Fruit fly (Drosophila melanogaster) whole organism, embryonic: ENCODE results near the gene Megf8.

ENCODE experiments used
- B-H2 ChIP-seq: fragments of 200-800 bp; sonication (Bioruptor generic); optimal IDR thresholded peaks from 2 replicates; lab custom pipeline; 2018; ENCODE audit warnings: missing biosample characterization, mild to moderate bottlenecking, missing genetic modification characterization
- CG12659 ChIP-seq: fragments of 200-800 bp; sonication (Bioruptor generic); optimal IDR thresholded peaks from 3 replicates; lab custom pipeline; 2017; ENCODE audit warnings: mild to moderate bottlenecking, missing biosample characterization, missing genetic modification reagents, missing genetic modification characterization
- CG13296 ChIP-seq: fragments of 200-800 bp; sonication (Bioruptor generic); optimal IDR thresholded peaks from 3 replicates; lab custom pipeline; 2018; ENCODE audit warnings: missing biosample characterization, mild to moderate bottlenecking, missing genetic modification characterization
- CG16779 ChIP-seq: fragments of 200-800 bp; sonication (Bioruptor generic); IDR thresholded peaks from 2 replicates; pipeline ENCODE4 v1.3.6; 2022; ENCODE audit warnings: missing biosample characterization, missing genetic modification characterization
- CG18011 ChIP-seq: fragments of 200-800 bp; sonication (Bioruptor generic); optimal IDR thresholded peaks from 2 replicates; lab custom pipeline; 2017; ENCODE audit warnings: missing biosample characterization, missing genetic modification characterization, mild to moderate bottlenecking, moderate library complexity, missing genotype
- CG2202 ChIP-seq: fragments of 200-800 bp; sonication (Bioruptor generic); optimal IDR thresholded peaks from 2 replicates; lab custom pipeline; 2018; ENCODE audit warnings: missing biosample characterization, mild to moderate bottlenecking, missing genetic modification characterization
- CG3065 ChIP-seq: fragments of 200-800 bp; sonication (Bioruptor generic); optimal IDR thresholded peaks from 2 replicates; lab custom pipeline; 2016; ENCODE audit warnings: missing biosample characterization, missing genetic modification characterization
- CG32532 ChIP-seq: fragments of 200-800 bp; sonication (Bioruptor generic); IDR thresholded peaks from 2 replicates; pipeline ENCODE4 v1.3.6; 2022; ENCODE audit warnings: missing biosample characterization, missing genetic modification characterization
- CG3281 ChIP-seq: fragments of 200-800 bp; sonication (Bioruptor generic); optimal IDR thresholded peaks from 3 replicates; lab custom pipeline; 2017; ENCODE audit warnings: missing biosample characterization, mild to moderate bottlenecking, missing genetic modification characterization
- CG42726 ChIP-seq: fragments of 200-800 bp; sonication (Bioruptor generic); IDR thresholded peaks from 2 replicates; pipeline ENCODE4 v1.3.6; 2022; ENCODE audit warnings: missing biosample characterization, missing genetic modification characterization; ENCODE audit not compliant: partially characterized antibody
- CG4404 ChIP-seq: fragments of 200-800 bp; sonication (Bioruptor generic); IDR thresholded peaks from 2 replicates; pipeline ENCODE4 v1.3.6; 2022; ENCODE audit warnings: missing biosample characterization, missing genetic modification characterization
- CG5245 ChIP-seq: fragments of 200-800 bp; sonication (Bioruptor generic); optimal IDR thresholded peaks from 3 replicates; lab custom pipeline; 2016; ENCODE audit warnings: missing biosample characterization, missing genetic modification characterization
- CG6683 ChIP-seq: fragments of 200-800 bp; sonication (Bioruptor generic); optimal IDR thresholded peaks from 2 replicates; lab custom pipeline; 2017; ENCODE audit warnings: missing biosample characterization, mild to moderate bottlenecking, missing genetic modification characterization, missing genetic modification reagents
- CG8765 ChIP-seq: fragments of 200-800 bp; sonication (Bioruptor generic); IDR thresholded peaks from 2 replicates; pipeline ENCODE4 v1.3.6; 2022; ENCODE audit warnings: missing biosample characterization, missing genetic modification characterization
- CTCF ChIP-seq: fragments of 200-800 bp; sonication (Bioruptor generic); optimal IDR thresholded peaks from 2 replicates; lab custom pipeline; 2017; ENCODE audit warnings: missing biosample characterization, mild to moderate bottlenecking, missing genetic modification characterization, moderate library complexity
- D19B ChIP-seq: fragments of 200-800 bp; sonication (Bioruptor generic); optimal IDR thresholded peaks from 2 replicates; lab custom pipeline; 2017; ENCODE audit warnings: missing biosample characterization, mild to moderate bottlenecking, missing genetic modification characterization
- Dip3 ChIP-seq: fragments of 200-800 bp; sonication (Bioruptor generic); optimal IDR thresholded peaks from 3 replicates; lab custom pipeline; 2016; ENCODE audit warnings: missing biosample characterization, missing genetic modification characterization
- E2f1 ChIP-seq: fragments of 200-800 bp; sonication (Bioruptor generic); IDR thresholded peaks from 2 replicates; pipeline ENCODE4 v1.3.6; 2022; ENCODE audit warnings: missing biosample characterization, missing genetic modification characterization
- ERR ChIP-seq: fragments of 200-800 bp; sonication (Bioruptor generic); optimal IDR thresholded peaks from 2 replicates; lab custom pipeline; 2016; ENCODE audit warnings: missing biosample characterization, missing genetic modification characterization
- Eip74EF ChIP-seq, 2 experiments: fragments of 200-800 bp in 1 of 2; fragments of >200 bp in 1 of 2; sonication (Bioruptor generic) in 1 of 2; optimal IDR thresholded peaks; 2 replicates each; lab custom pipeline; 2017 to 2019; ENCODE audit warnings: missing biosample characterization in 2 of 2, missing genetic modification characterization in 2 of 2, mild to moderate bottlenecking in 1 of 2, moderate library complexity in 1 of 2
- Ets65A ChIP-seq: fragments of 200-800 bp; sonication (Bioruptor generic); peaks from one replicate; lab custom pipeline; 2016; ENCODE audit warnings: missing biosample characterization, missing genetic modification characterization
- Gug ChIP-seq: fragments of 200-800 bp; sonication (Bioruptor generic); IDR thresholded peaks from 4 replicates; pipeline ENCODE4 v1.3.6; 2022; ENCODE audit warnings: missing biosample characterization, missing genetic modification characterization
- MBD-R2 ChIP-seq: fragments of 200-800 bp; sonication (Bioruptor generic); IDR thresholded peaks from 2 replicates; pipeline ENCODE4 v1.3.6; 2022; ENCODE audit warnings: missing biosample characterization, missing genetic modification characterization
- MESR4 ChIP-seq: fragments of 200-800 bp; sonication (Bioruptor generic); optimal IDR thresholded peaks from 2 replicates; lab custom pipeline; 2018; ENCODE audit warnings: missing biosample characterization, mild to moderate bottlenecking, missing genetic modification characterization, moderate library complexity
- Myb ChIP-seq: fragments of 200-800 bp; sonication (Bioruptor generic); optimal IDR thresholded peaks from 2 replicates; lab custom pipeline; 2016; ENCODE audit warnings: missing biosample characterization, missing genetic modification characterization
- PHDP ChIP-seq: fragments of 200-800 bp; sonication (Bioruptor generic); optimal IDR thresholded peaks from 3 replicates; lab custom pipeline; 2018; ENCODE audit warnings: missing biosample characterization, mild to moderate bottlenecking, missing genetic modification characterization, moderate library complexity
- ab ChIP-seq: fragments of 200-800 bp; sonication (Bioruptor generic); optimal IDR thresholded peaks from 2 replicates; lab custom pipeline; 2016; ENCODE audit warnings: missing biosample characterization, missing genetic modification characterization
- bowl ChIP-seq: fragments of 200-800 bp; sonication (Bioruptor generic); IDR thresholded peaks from 2 replicates; pipeline ENCODE4 v1.3.6; 2022; ENCODE audit warnings: missing biosample characterization, missing genetic modification characterization
- br ChIP-seq: fragments of >200 bp; optimal IDR thresholded peaks from 2 replicates; lab custom pipeline; 2017
- cato ChIP-seq: fragments of 200-800 bp; sonication (Bioruptor generic); optimal IDR thresholded peaks from 2 replicates; lab custom pipeline; 2016; ENCODE audit warnings: missing biosample characterization, missing genetic modification characterization, borderline replicate concordance
- crp ChIP-seq, 2 experiments: fragments of 200-800 bp; sonication (Bioruptor generic); optimal IDR thresholded peaks; 2 replicates in 1 of 2; 3 replicates in 1 of 2; lab custom pipeline; 2017; ENCODE audit warnings: missing biosample characterization in 2 of 2, missing genetic modification characterization in 2 of 2, mild to moderate bottlenecking in 1 of 2, moderate library complexity in 1 of 2
- fd3F ChIP-seq: fragments of 200-800 bp; sonication (Bioruptor generic); optimal IDR thresholded peaks from 2 replicates; lab custom pipeline; 2018; ENCODE audit warnings: missing biosample characterization, mild to moderate bottlenecking, missing genetic modification characterization, moderate library complexity
- fd64A ChIP-seq: fragments of 200-800 bp; sonication (Bioruptor generic); optimal IDR thresholded peaks from 3 replicates; lab custom pipeline; 2018; ENCODE audit warnings: missing biosample characterization, mild to moderate bottlenecking, missing genetic modification characterization
- gfzf ChIP-seq: fragments of 200-800 bp; sonication (Bioruptor generic); optimal IDR thresholded peaks from 2 replicates; lab custom pipeline; 2016; ENCODE audit warnings: missing biosample characterization, mild to moderate bottlenecking, missing genetic modification characterization, moderate library complexity
- gsb-n ChIP-seq: fragments of 200-800 bp; sonication (Bioruptor generic); optimal IDR thresholded peaks from 3 replicates; lab custom pipeline; 2018; ENCODE audit warnings: missing biosample characterization, mild to moderate bottlenecking, missing genetic modification characterization
- her ChIP-seq: fragments of 200-800 bp; sonication (Bioruptor generic); optimal IDR thresholded peaks from 2 replicates; lab custom pipeline; 2016; ENCODE audit warnings: missing biosample characterization, missing genetic modification characterization
- insv ChIP-seq, 2 experiments: fragments of 200-800 bp; sonication (Bioruptor generic); optimal IDR thresholded peaks; 3 replicates each; lab custom pipeline; 2016 to 2018; ENCODE audit warnings: missing biosample characterization in 2 of 2, missing genetic modification characterization in 2 of 2
- kay ChIP-seq: fragments of 200-800 bp; sonication (Bioruptor generic); optimal IDR thresholded peaks from 2 replicates; lab custom pipeline; 2016; ENCODE audit warnings: missing biosample characterization, missing genetic modification characterization
- knrl ChIP-seq: fragments of 200-800 bp; sonication (Bioruptor generic); IDR thresholded peaks from 3 replicates; pipeline ENCODE4 v1.3.6; 2022; ENCODE audit warnings: missing biosample characterization, missing genetic modification characterization; ENCODE audit not compliant: partially characterized antibody
- lov ChIP-seq, 2 experiments: fragments of 200-800 bp in 1 of 2; fragments of >200 bp in 1 of 2; sonication (Bioruptor generic) in 1 of 2; IDR thresholded peaks in 1 of 2; optimal IDR thresholded peaks in 1 of 2; 2 replicates in 1 of 2; 3 replicates in 1 of 2; pipeline versions ENCODE4 v1.3.6 to Lab custom; 2017 to 2022; ENCODE audit warnings: missing biosample characterization in 1 of 2, missing genetic modification characterization in 1 of 2
- mam ChIP-seq: fragments of 200-800 bp; sonication (Bioruptor generic); optimal IDR thresholded peaks from 3 replicates; lab custom pipeline; 2016; ENCODE audit warnings: missing biosample characterization, missing genetic modification characterization
- nerfin-2 ChIP-seq: fragments of 200-800 bp; sonication (Bioruptor generic); IDR thresholded peaks from 2 replicates; pipeline ENCODE4 v1.3.6; 2022; ENCODE audit warnings: missing biosample characterization, missing genetic modification characterization; ENCODE audit not compliant: partially characterized antibody
- nmo ChIP-seq: fragments of 200-800 bp; sonication (Bioruptor generic); optimal IDR thresholded peaks from 2 replicates; lab custom pipeline; 2018; ENCODE audit warnings: missing biosample characterization, mild to moderate bottlenecking, missing genetic modification characterization, moderate library complexity
- pzg ChIP-seq: fragments of 200-800 bp; sonication (Bioruptor generic); optimal IDR thresholded peaks from 3 replicates; lab custom pipeline; 2018; ENCODE audit warnings: missing biosample characterization, mild to moderate bottlenecking, missing genetic modification characterization, moderate library complexity
- run ChIP-seq: fragments of 200-800 bp; sonication (Bioruptor generic); optimal IDR thresholded peaks from 3 replicates; lab custom pipeline; 2018; ENCODE audit warnings: missing biosample characterization, mild to moderate bottlenecking, missing genetic modification characterization
- sd ChIP-seq: fragments of 200-800 bp; sonication (Bioruptor generic); optimal IDR thresholded peaks from 3 replicates; lab custom pipeline; 2018; ENCODE audit warnings: missing biosample characterization, mild to moderate bottlenecking, missing genetic modification characterization, moderate library complexity
- sob ChIP-seq: fragments of 200-800 bp; sonication (Bioruptor generic); IDR thresholded peaks from 2 replicates; pipeline ENCODE4 v1.3.6; 2022; ENCODE audit warnings: missing biosample characterization, missing genetic modification characterization
- tio ChIP-seq: fragments of 200-800 bp; sonication (Bioruptor generic); optimal IDR thresholded peaks from 2 replicates; lab custom pipeline; 2017; ENCODE audit warnings: missing biosample characterization, missing genetic modification characterization, inconsistent platforms
- wor ChIP-seq: fragments of 200-800 bp; sonication (Bioruptor generic); IDR thresholded peaks from 2 replicates; pipeline ENCODE4 v1.3.6; 2022; ENCODE audit warnings: missing biosample characterization, missing genetic modification characterization
- zfh1 ChIP-seq: fragments of 200-800 bp; sonication (Bioruptor generic); IDR thresholded peaks from 3 replicates; pipeline ENCODE4 v1.3.6; 2022; ENCODE audit warnings: missing biosample characterization, missing genetic modification characterization

Megf8 gene

DNA sequence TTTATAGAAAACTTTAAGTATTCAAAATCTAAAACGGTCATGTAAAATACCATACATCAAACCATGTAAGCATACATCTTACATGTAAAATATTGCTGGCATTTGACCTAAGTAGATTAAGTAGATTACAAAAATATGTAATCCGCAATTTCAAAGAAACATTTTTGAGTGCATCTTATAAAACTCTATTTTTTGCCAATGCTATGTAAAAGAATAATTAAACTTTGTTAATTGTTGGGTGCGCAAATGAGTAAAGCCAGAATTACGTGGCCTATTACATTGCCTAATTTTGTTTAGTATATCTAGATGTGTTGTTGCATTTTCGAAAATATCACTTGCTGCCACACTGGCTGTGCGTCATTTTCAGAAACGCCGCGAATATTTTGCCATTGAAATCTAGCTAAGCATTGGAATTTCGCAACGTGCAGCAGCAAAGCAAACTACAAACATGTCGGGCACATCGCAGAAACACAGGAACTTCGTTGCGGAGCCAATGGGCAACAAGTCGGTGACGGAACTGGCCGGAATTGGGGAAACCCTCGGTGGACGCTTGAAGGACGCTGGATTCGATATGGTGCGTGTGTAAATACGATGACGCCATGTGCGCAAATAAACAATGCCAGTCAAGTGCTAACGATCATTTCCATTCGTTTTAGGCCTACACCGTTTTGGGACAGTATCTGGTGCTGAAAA is 14.0 kb upstream of the Megf8 start, which contains the start of gene baf (continued):
- TF ChIP-seq sd (tag; lab: Kevin White, UChicago) (peak; percentile 81), zfh1 (GFP tag; lab: Robert Waterston, UW) (0 out of 3 replicates have a peak, but pooled peaks have one; percentile 22), MBD-R2 (GFP tag; lab: Robert Waterston, UW) (peak; percentile 41), Gug (GFP tag; lab: Robert Waterston, UW) (no peak), wor (GFP tag; lab: Robert Waterston, UW) (no peak), CG32532 (GFP tag; lab: Robert Waterston, UW) (no peak), CG13296 (GFP tag; lab: Kevin White, UChicago) (peak; percentile 34), br (no peak), sob (no peak), CG16779 (GFP tag; lab: Robert Waterston, UW) (no peak), CG12659 (GFP tag; lab: Kevin White, UChicago) (peak; percentile 30), bowl (GFP tag; lab: Robert Waterston, UW) (no peak), CG3065 (no peak), insv (GFP tag; optimal IDR thresholded peaks at IDR 0.05; lab: Kevin White, UChicago) (no peak), D19B (GFP tag; lab: Kevin White, UChicago) (no peak), kay (GFP tag; lab: Kevin White, UChicago) (peak; percentile 84), gfzf (GFP tag; lab: Kevin White, UChicago) (peak; percentile 85), MESR4 (GFP tag; lab: Kevin White, UChicago) (peak; percentile 71), CG5245 (GFP tag; lab: Kevin White, UChicago) (no peak), Eip74EF (GFP tag; optimal IDR thresholded peaks at IDR 0.05; lab: Kevin White, UChicago) (no peak), cato (GFP tag; lab: Kevin White, UChicago) (no peak), CG4404 (GFP tag; lab: Robert Waterston, UW) (no peak), E2f1 (no peak), pzg (GFP tag; lab: Kevin White, UChicago) (peak; percentile 61), mam (GFP tag; lab: Kevin White, UChicago) (no peak), CG8765 (GFP tag; lab: Robert Waterston, UW) (no peak), fd3F (GFP tag; lab: Kevin White, UChicago) (no peak), Ets65A (GFP tag; lab: Kevin White, UChicago) (no peak), CG18011 (GFP tag; lab: Kevin White, UChicago) (no peak), CG3281 (GFP tag; lab: Kevin White, UChicago) (no peak), ab (no peak), CG2202 (no peak), knrl (GFP tag; lab: Robert Waterston, UW) (peak; percentile 54; the same call in 2 of the 3 replicates), crp (GFP tag; optimal IDR thresholded peaks at IDR 0.05; lab: Kevin White, UChicago) (no peak), tio (GFP tag; lab: Kevin White, UChicago) (no peak), CG42726 (peak; percentile 4; the same call in 1 of the 2 replicates), nmo (peak; percentile 7), lov (optimal IDR thresholded peaks at IDR 0.05; lab: Kevin White, UChicago) (no peak), lov (GFP tag; IDR thresholded peaks at IDR 0.05; lab: Robert Waterston, UW) (no peak), her (GFP tag; lab: Kevin White, UChicago) (peak; percentile 94), ERR (GFP tag; lab: Kevin White, UChicago) (no peak), B-H2 (GFP tag; lab: Kevin White, UChicago) (no peak), Dip3 (no peak), fd64A (GFP tag; lab: Kevin White, UChicago) (no peak), Myb (peak; percentile 90), nerfin-2 (GFP tag; lab: Robert Waterston, UW) (peak; percentile 37; the same call in 1 of the 2 replicates), CTCF (GFP tag; lab: Kevin White, UChicago) (peak; percentile 68), CG6683 (no peak), PHDP (no peak), gsb-n (peak; percentile 7), run (no peak)
